Worm (Caenorhabditis elegans) whole organism, late embryonic: ENCODE data around the gene fbxa-135.

ENCODE experiments used
- C08G9.2 ChIP-seq: sonication (generic microtip); optimal IDR thresholded peaks from 2 replicates; lab custom pipeline; 2016; ENCODE audit warnings: mild to moderate bottlenecking, missing genetic modification characterization, moderate library complexity, missing compliant biosample characterization
- K02D7.2 ChIP-seq: sonication (generic microtip); optimal IDR thresholded peaks from 2 replicates; lab custom pipeline; 2017; ENCODE audit warnings: mild to moderate bottlenecking, missing genetic modification characterization, missing compliant biosample characterization
- T23F11.4 ChIP-seq: fragments of 200-800 bp; sonication (Bioruptor generic); optimal IDR thresholded peaks from 2 replicates; lab custom pipeline; 2018; ENCODE audit warnings: mild to moderate bottlenecking, missing genetic modification characterization, missing compliant biosample characterization
- ahr-1 ChIP-seq: sonication (generic microtip); optimal IDR thresholded peaks from 2 replicates; lab custom pipeline; 2016; ENCODE audit warnings: missing genetic modification characterization, missing compliant biosample characterization
- ceh-2 ChIP-seq: sonication (generic microtip); optimal IDR thresholded peaks from 2 replicates; lab custom pipeline; 2016; ENCODE audit warnings: missing genotype, missing genetic modification characterization, missing compliant biosample characterization
- ceh-24 ChIP-seq: sonication (generic microtip); optimal IDR thresholded peaks from 2 replicates; lab custom pipeline; 2016; ENCODE audit warnings: mild to moderate bottlenecking, missing genetic modification characterization, missing compliant biosample characterization
- ceh-31 ChIP-seq: sonication (generic microtip); optimal IDR thresholded peaks from 2 replicates; lab custom pipeline; 2016; ENCODE audit warnings: missing genetic modification characterization, missing compliant biosample characterization
- ceh-9 ChIP-seq: sonication (generic microtip); optimal IDR thresholded peaks from 2 replicates; lab custom pipeline; 2016; ENCODE audit warnings: mild to moderate bottlenecking, missing genetic modification characterization, inconsistent platforms, missing compliant biosample characterization
- che-1 ChIP-seq: sonication (generic microtip); optimal IDR thresholded peaks from 2 replicates; lab custom pipeline; 2016; ENCODE audit warnings: mild to moderate bottlenecking, missing genetic modification characterization, missing compliant biosample characterization
- dve-1 ChIP-seq: sonication (generic microtip); optimal IDR thresholded peaks from 2 replicates; lab custom pipeline; 2017; ENCODE audit warnings: antibody characterized with exemption, mild to moderate bottlenecking, missing genetic modification characterization, missing compliant biosample characterization
- elt-2 ChIP-seq: sonication (generic microtip); optimal IDR thresholded peaks from 2 replicates; lab custom pipeline; 2016; ENCODE audit warnings: missing genetic modification reagents, missing genetic modification characterization, missing compliant biosample characterization
- fax-1 ChIP-seq: sonication (generic microtip); optimal IDR thresholded peaks from 2 replicates; lab custom pipeline; 2016; ENCODE audit warnings: missing genotype, missing genetic modification characterization, missing compliant biosample characterization
- fkh-10 ChIP-seq: fragments of 150-350 bp; optimal IDR thresholded peaks from 2 replicates; lab custom pipeline; 2014; ENCODE audit warnings: missing biosample characterization, missing genetic modification reagents, missing genetic modification characterization
- gmeb-2 ChIP-seq: sonication (generic microtip); optimal IDR thresholded peaks from 2 replicates; lab custom pipeline; 2016; ENCODE audit warnings: missing genetic modification characterization, inconsistent platforms, missing compliant biosample characterization
- hlh-30 ChIP-seq: sonication (generic microtip); optimal IDR thresholded peaks from 2 replicates; lab custom pipeline; 2017; ENCODE audit warnings: antibody characterized with exemption, missing genetic modification characterization, missing compliant biosample characterization; ENCODE audit not compliant: insufficient read depth
- hlh-8 ChIP-seq: sonication (generic microtip); optimal IDR thresholded peaks from 2 replicates; lab custom pipeline; 2016; ENCODE audit warnings: missing genotype, missing genetic modification characterization, missing compliant biosample characterization
- lin-11 ChIP-seq: fragments of 200-800 bp; sonication (Bioruptor generic); optimal IDR thresholded peaks from 2 replicates; lab custom pipeline; 2018; ENCODE audit warnings: mild to moderate bottlenecking, missing genetic modification characterization, missing compliant biosample characterization
- mec-3 ChIP-seq: sonication (generic microtip); optimal IDR thresholded peaks from 2 replicates; lab custom pipeline; 2016; ENCODE audit warnings: borderline replicate concordance, missing genetic modification characterization, missing compliant biosample characterization
- nhr-232 ChIP-seq: sonication (generic microtip); optimal IDR thresholded peaks from 2 replicates; lab custom pipeline; 2016; ENCODE audit warnings: missing genetic modification characterization, missing compliant biosample characterization
- odd-2 ChIP-seq: sonication (generic microtip); optimal IDR thresholded peaks from 2 replicates; lab custom pipeline; 2017; ENCODE audit warnings: antibody characterized with exemption, mild to moderate bottlenecking, missing genetic modification characterization, missing compliant biosample characterization
- pag-3 ChIP-seq: sonication (generic microtip); optimal IDR thresholded peaks from 2 replicates; lab custom pipeline; 2016; ENCODE audit warnings: missing compliant biosample characterization, missing genetic modification characterization, borderline replicate concordance
- pha-2 ChIP-seq: sonication (generic microtip); optimal IDR thresholded peaks from 2 replicates; lab custom pipeline; 2017; ENCODE audit warnings: mild to moderate bottlenecking, missing genetic modification characterization, missing compliant biosample characterization
- pha-4 ChIP-seq: fragments of 150-350 bp; optimal IDR thresholded peaks from 2 replicates; lab custom pipeline; 2018; ENCODE audit warnings: missing biosample characterization, missing genetic modification reagents, missing genetic modification characterization
- rnt-1 ChIP-seq: sonication (generic microtip); optimal IDR thresholded peaks from 2 replicates; lab custom pipeline; 2016; ENCODE audit warnings: missing genetic modification characterization, missing compliant biosample characterization
- sdc-2 ChIP-seq: sonication (generic microtip); optimal IDR thresholded peaks from 2 replicates; lab custom pipeline; 2016; ENCODE audit warnings: missing genotype, missing genetic modification characterization, missing compliant biosample characterization
- sox-2 ChIP-seq: fragments of 200-800 bp; sonication (Bioruptor generic); IDR thresholded peaks from 2 replicates; pipeline ENCODE4 v1.3.6; 2022; ENCODE audit warnings: missing genetic modification reagents, missing genetic modification characterization, missing compliant biosample characterization
- sox-4 ChIP-seq: sonication (generic microtip); optimal IDR thresholded peaks from 2 replicates; lab custom pipeline; 2017; ENCODE audit warnings: mild to moderate bottlenecking, missing genetic modification characterization, inconsistent platforms, missing compliant biosample characterization
- syd-9 ChIP-seq: sonication (generic microtip); optimal IDR thresholded peaks from 2 replicates; lab custom pipeline; 2016; ENCODE audit warnings: mild to moderate bottlenecking, missing genetic modification characterization, moderate library complexity, missing compliant biosample characterization
- tbx-2 ChIP-seq: sonication (generic microtip); optimal IDR thresholded peaks from 2 replicates; lab custom pipeline; 2016; ENCODE audit warnings: missing genetic modification characterization, missing compliant biosample characterization
- tbx-7 ChIP-seq: sonication (generic microtip); optimal IDR thresholded peaks from 2 replicates; lab custom pipeline; 2016; ENCODE audit warnings: missing genotype, missing genetic modification characterization, missing compliant biosample characterization
- ttx-3 ChIP-seq: sonication (generic microtip); optimal IDR thresholded peaks from 2 replicates; lab custom pipeline; 2016; ENCODE audit warnings: missing genetic modification reagents, missing genetic modification characterization, missing compliant biosample characterization
- unc-42 ChIP-seq: sonication (generic microtip); optimal IDR thresholded peaks from 2 replicates; lab custom pipeline; 2016; ENCODE audit warnings: missing genotype, missing genetic modification characterization, missing compliant biosample characterization

fbxa-135 gene

ce11 chrV:15392064-15392463 is 10.0 kb upstream of the fbxa-135 start:
- TF ChIP-seq ceh-31 = no peak
- TF ChIP-seq pha-4 (tag; lab: Kevin White, UChicago) = no peak
- TF ChIP-seq unc-42 (tag; lab: Kevin White, UChicago) = peak; percentile 17
- no peak for TF ChIP-seq pha-2 (tag; lab: Kevin White, UChicago)
- no peak for TF ChIP-seq ceh-24 (tag; lab: Kevin White, UChicago)
- no peak for TF ChIP-seq che-1 (tag; lab: Kevin White, UChicago)

- TF ChIP-seq lin-11 (tag; lab: Kevin White, UChicago) = no peak
- TF ChIP-seq K02D7.2 = no peak
- TF ChIP-seq mec-3 (tag; lab: Kevin White, UChicago) = no peak
- no peak for TF ChIP-seq ahr-1 (tag; lab: Kevin White, UChicago)
- TF ChIP-seq, all 69 proteins: peak for 0
Observed at ce11 chrV:15394906-15395305, 7.2 kb upstream of the fbxa-135 start, which contains the start of gene T06E6.1. T06E6.1 (minus strand) TSS chrV:15394961.

ce11 chrV:15395347-15395746 is 6.7 kb upstream of the fbxa-135 start, which contains the start of gene cyb-3:
cyb-3 (plus strand) TSS chrV:15395696.
- no peak for TF ChIP-seq tbx-7 (tag; lab: Kevin White, UChicago)
- TF ChIP-seq T23F11.4 (GFP tag; lab: Kevin White, UChicago) = no peak
- no peak for TF ChIP-seq sox-4
- TF ChIP-seq ttx-3 = no peak
- no peak for TF ChIP-seq sox-2 (GFP tag; lab: Robert Waterston, UW)
- TF ChIP-seq hlh-8 (tag; lab: Kevin White, UChicago) = no peak
- no peak for TF ChIP-seq fkh-10 (GFP tag; lab: Kevin White, UChicago)
- TF ChIP-seq ceh-31 = no peak
- no peak for TF ChIP-seq fax-1 (tag; lab: Kevin White, UChicago)
- TF ChIP-seq nhr-232 (tag; lab: Kevin White, UChicago) = no peak
- no peak for TF ChIP-seq rnt-1 (tag; lab: Kevin White, UChicago)
- no peak for TF ChIP-seq ceh-2 (tag; lab: Kevin White, UChicago)
- TF ChIP-seq sdc-2 (tag; lab: Kevin White, UChicago) = no peak
- TF ChIP-seq, all 69 proteins: peak for 0

ce11 chrV:15397139-15397538 is 4.9 kb upstream of the fbxa-135 start:
- no peak for TF ChIP-seq K02D7.2

ce11 chrV:15398728-15399127 is 3.3 kb upstream of the fbxa-135 start, which contains the start of gene fbxa-199:
fbxa-199 (minus strand) TSS chrV:15398828.
- no peak for TF ChIP-seq syd-9 (tag; lab: Kevin White, UChicago)
- TF ChIP-seq ceh-9 (tag; lab: Kevin White, UChicago) = no peak
- TF ChIP-seq mec-3 (tag; lab: Kevin White, UChicago) = no peak
- no peak for TF ChIP-seq ahr-1 (tag; lab: Kevin White, UChicago)
- TF ChIP-seq dve-1 = no peak
- no peak for TF ChIP-seq hlh-30 (tag; lab: Kevin White, UChicago)
- no peak for TF ChIP-seq C08G9.2 (tag; lab: Kevin White, UChicago)
- no peak for TF ChIP-seq odd-2 (tag; lab: Kevin White, UChicago)
- no peak for TF ChIP-seq tbx-2
- TF ChIP-seq unc-42 (tag; lab: Kevin White, UChicago) = no peak

- TF ChIP-seq gmeb-2 (no peak), pag-3 (tag; lab: Kevin White, UChicago) (no peak), elt-2 (tag; lab: Kevin White, UChicago) (no peak), T23F11.4 (GFP tag; lab: Kevin White, UChicago) (no peak), K02D7.2 (no peak)
Observed at ce11 chrV:15399691-15400377, 2.2 kb upstream of the fbxa-135 start, which contains the start of the genes T06E6.15 and sri-7. T06E6.15 (minus strand) TSS chrV:15399791. sri-7 (plus strand) TSS chrV:15400327.
